Worm (Caenorhabditis elegans): Measurements from ENCODE around the gene rad-51.

ce11 chrIV:10269137-10269933, 14.7 kb downstream of the rad-51 start, which contains the start of the genes nspd-7 and Y43C5A.2:
- TF ChIP-seq ztf-11 (tag; optimal IDR thresholded peaks at IDR 0.05) (no peak), mep-1 (tag; optimal IDR thresholded peaks at IDR 0.05) (no peak), lsy-2 (tag; optimal IDR thresholded peaks at IDR 0.05) (no peak), unc-39 (tag; optimal IDR thresholded peaks at IDR 0.05) (no peak), unc-62 (GFP tag; optimal IDR thresholded peaks at IDR 0.05) (no peak)
